Fruit fly (Drosophila melanogaster) S2 (cell line): ENCODE measurements around the gene Grip84.

Experiments
- CG8478 ChIP-seq: fragments of >200 bp; optimal IDR thresholded peaks from 2 replicates; lab custom pipeline; 2018
- CTCF ChIP-seq, 2 experiments: fragments of >200 bp; optimal IDR thresholded peaks; 2 replicates each; lab custom pipeline; 2018

- TF ChIP-seq CTCF (optimal IDR thresholded peaks at IDR 0.05; lab: Kevin White, UChicago) = no peak
- no peak for TF ChIP-seq CG8478 (lab: Kevin White, UChicago)
Measured at dm6 chrX:19611226-19611625, 45.7 kb upstream of the Grip84 start, which contains the start of the genes Shawn and Tyler.
